Worm (Caenorhabditis elegans) whole organism, mixed stage, embryonic: ENCODE data around the gene cdc-48.1.
A peak's percentile ranks its signal among the peaks of the same experiment; 100 is the strongest.

Source experiments
- M03D4.4 ChIP-seq: sonication (generic microtip); optimal IDR thresholded peaks from 2 replicates; lab custom pipeline; 2017; ENCODE audit warnings: mild to moderate bottlenecking, missing genetic modification characterization, missing compliant biosample characterization
- bed-3 ChIP-seq: fragments of 200-800 bp; sonication (Bioruptor generic); optimal IDR thresholded peaks from 3 replicates; lab custom pipeline; 2018; ENCODE audit warnings: mild to moderate bottlenecking, missing genetic modification characterization, moderate library complexity, missing compliant biosample characterization
- blmp-1 ChIP-seq: fragments of 150-350 bp; optimal IDR thresholded peaks from 2 replicates; lab custom pipeline; 2014; ENCODE audit warnings: missing biosample characterization, missing genetic modification characterization
- ceh-83 ChIP-seq: fragments of 200-800 bp; sonication (Bioruptor generic); optimal IDR thresholded peaks from 2 replicates; lab custom pipeline; 2018; ENCODE audit warnings: mild to moderate bottlenecking, missing genetic modification characterization, missing compliant biosample characterization
- cnd-1 ChIP-seq: fragments of 200-800 bp; sonication (Bioruptor generic); optimal IDR thresholded peaks from 2 replicates; lab custom pipeline; 2018; ENCODE audit warnings: mild to moderate bottlenecking, missing genetic modification characterization, missing compliant biosample characterization
- drap-1 ChIP-seq: fragments of 200-800 bp; sonication (Bioruptor generic); optimal IDR thresholded peaks from 3 replicates; lab custom pipeline; 2018; ENCODE audit warnings: mild to moderate bottlenecking, missing genetic modification characterization, missing compliant biosample characterization
- elt-1 ChIP-seq: sonication (generic microtip); optimal IDR thresholded peaks from 2 replicates; lab custom pipeline; 2017; ENCODE audit warnings: missing genetic modification characterization, mild to moderate bottlenecking, missing compliant biosample characterization, antibody characterized with exemption, moderate library complexity, borderline replicate concordance; ENCODE audit not compliant: insufficient read depth
- elt-3 ChIP-seq: fragments of 150-350 bp; optimal IDR thresholded peaks from 2 replicates; lab custom pipeline; 2014; ENCODE audit warnings: missing biosample characterization, missing genetic modification characterization
- flh-1 ChIP-seq: fragments of 200-800 bp; sonication (Bioruptor generic); optimal IDR thresholded peaks from 2 replicates; lab custom pipeline; 2018; ENCODE audit warnings: mild to moderate bottlenecking, missing genetic modification characterization, moderate library complexity, missing compliant biosample characterization
- ham-2 ChIP-seq: fragments of 200-800 bp; sonication (Bioruptor generic); optimal IDR thresholded peaks from 2 replicates; lab custom pipeline; 2018; ENCODE audit warnings: mild to moderate bottlenecking, missing genetic modification characterization, missing compliant biosample characterization
- hlh-1 ChIP-seq: fragments of 150-350 bp; optimal IDR thresholded peaks from 2 replicates; lab custom pipeline; 2014; ENCODE audit warnings: missing biosample characterization, missing genetic modification reagents, missing genetic modification characterization
- lin-32 ChIP-seq: fragments of 200-800 bp; sonication (Bioruptor generic); optimal IDR thresholded peaks from 2 replicates; lab custom pipeline; 2018; ENCODE audit warnings: mild to moderate bottlenecking, missing genetic modification characterization, missing compliant biosample characterization
- lsy-2 ChIP-seq: fragments of 150-350 bp; optimal IDR thresholded peaks from 2 replicates; lab custom pipeline; 2014; ENCODE audit warnings: missing biosample characterization, missing genetic modification characterization
- mab-5 ChIP-seq: fragments of 150-350 bp; optimal IDR thresholded peaks from 2 replicates; lab custom pipeline; 2014; ENCODE audit warnings: missing biosample characterization, missing genetic modification characterization
- mep-1 ChIP-seq: fragments of 150-350 bp; optimal IDR thresholded peaks from 2 replicates; lab custom pipeline; 2017; ENCODE audit warnings: missing biosample characterization, missing genetic modification reagents, missing genetic modification characterization, inconsistent platforms
- mls-2 ChIP-seq: sonication (generic microtip); optimal IDR thresholded peaks from 2 replicates; lab custom pipeline; 2016; ENCODE audit warnings: mild to moderate bottlenecking, missing genetic modification characterization, moderate library complexity, missing compliant biosample characterization
- nhr-2 ChIP-seq: fragments of 150-350 bp; optimal IDR thresholded peaks from 2 replicates; lab custom pipeline; 2014; ENCODE audit warnings: missing biosample characterization, missing genetic modification characterization
- nhr-28 ChIP-seq: fragments of 150-350 bp; optimal IDR thresholded peaks from 2 replicates; lab custom pipeline; 2014; ENCODE audit warnings: missing biosample characterization, missing genetic modification characterization
- nhr-76 ChIP-seq: sonication (generic microtip); optimal IDR thresholded peaks from 2 replicates; lab custom pipeline; 2017; ENCODE audit warnings: missing biosample characterization, missing genetic modification characterization
- pha-4 ChIP-seq: fragments of 150-350 bp; optimal IDR thresholded peaks from 2 replicates; lab custom pipeline; 2018; ENCODE audit warnings: missing biosample characterization, missing genetic modification reagents, missing genetic modification characterization
- sem-2 ChIP-seq: fragments of 200-800 bp; sonication (Bioruptor generic); optimal IDR thresholded peaks from 2 replicates; lab custom pipeline; 2018; ENCODE audit warnings: mild to moderate bottlenecking, missing genetic modification characterization, missing compliant biosample characterization
- sptf-1 ChIP-seq: sonication (generic microtip); optimal IDR thresholded peaks from 2 replicates; lab custom pipeline; 2017; ENCODE audit warnings: mild to moderate bottlenecking, missing genetic modification characterization, moderate library complexity, missing compliant biosample characterization
- tbx-8 ChIP-seq: fragments of 200-800 bp; sonication (Bioruptor generic); optimal IDR thresholded peaks from 2 replicates; lab custom pipeline; 2018; ENCODE audit warnings: mild to moderate bottlenecking, missing genetic modification characterization, moderate library complexity, missing compliant biosample characterization
- unc-120 ChIP-seq: sonication (generic microtip); optimal IDR thresholded peaks from 2 replicates; lab custom pipeline; 2017; ENCODE audit warnings: missing genetic modification characterization, missing compliant biosample characterization; ENCODE audit not compliant: poor library complexity, severe bottlenecking
- unc-39 ChIP-seq: fragments of 150-350 bp; optimal IDR thresholded peaks from 2 replicates; lab custom pipeline; 2014; ENCODE audit warnings: missing biosample characterization, missing genetic modification characterization
- zip-8 ChIP-seq: fragments of 150-350 bp; optimal IDR thresholded peaks from 2 replicates; lab custom pipeline; 2014; ENCODE audit warnings: missing biosample characterization, missing genetic modification characterization

Gene cdc-48.1

ce11 chrII:10598970-10599369, 35.8 kb upstream of the cdc-48.1 start, which contains the start of gene C14A4.9:
C14A4.9 (plus strand) TSS chrII:10599337.
- no peak for TF ChIP-seq nhr-2 (tag; lab: Kevin White, UChicago)
- TF ChIP-seq unc-39 (tag; lab: Kevin White, UChicago) = no peak
- TF ChIP-seq elt-3 (tag; lab: Kevin White, UChicago) = peak; percentile 79
- no peak for TF ChIP-seq unc-120
- no peak for TF ChIP-seq cnd-1
- no peak for TF ChIP-seq sptf-1 (tag; lab: Kevin White, UChicago)
- TF ChIP-seq zip-8 (tag; lab: Kevin White, UChicago) = no peak
- TF ChIP-seq, all 35 proteins: peak for 1

- no peak for TF ChIP-seq ham-2 (GFP tag; lab: Kevin White, UChicago)
- no peak for TF ChIP-seq bed-3 (GFP tag; lab: Kevin White, UChicago)
- TF ChIP-seq sptf-1 (tag; lab: Kevin White, UChicago) = no peak
Measured at ce11 chrII:10598039-10598438, 34.8 kb upstream of the cdc-48.1 start, which contains the start of gene C14A4.8. C14A4.8 (minus strand) TSS chrII:10598139.

ce11 chrII:10596462-10596861, 33.3 kb upstream of the cdc-48.1 start, which contains the start of gene C14A4.7:
C14A4.7 (minus strand) TSS chrII:10596562.
- TF ChIP-seq lsy-2 (tag; lab: Kevin White, UChicago) (no peak), elt-3 (tag; lab: Kevin White, UChicago) (no peak), pha-4 (tag; lab: Kevin White, UChicago) (no peak), nhr-2 (tag; lab: Kevin White, UChicago) (no peak), cnd-1 (no peak), zip-8 (tag; lab: Kevin White, UChicago) (no peak), M03D4.4 (no peak), mab-5 (tag; lab: Kevin White, UChicago) (no peak), mep-1 (tag; lab: Kevin White, UChicago) (no peak), bed-3 (GFP tag; lab: Kevin White, UChicago) (no peak), blmp-1 (tag; lab: Kevin White, UChicago) (no peak), mls-2 (tag; lab: Kevin White, UChicago) (no peak), ceh-83 (GFP tag; lab: Kevin White, UChicago) (no peak)

ce11 chrII:10594758-10595157, 31.6 kb upstream of the cdc-48.1 start, which contains the start of gene C14A4.6:
C14A4.6 (minus strand) TSS chrII:10594776.
- no peak for TF ChIP-seq tbx-8 (GFP tag; lab: Kevin White, UChicago)
- no peak for TF ChIP-seq mab-5 (tag; lab: Kevin White, UChicago)
- no peak for TF ChIP-seq blmp-1 (tag; lab: Kevin White, UChicago)
- no peak for TF ChIP-seq lin-32 (GFP tag; lab: Kevin White, UChicago)
- TF ChIP-seq nhr-76 (tag; lab: Kevin White, UChicago) = no peak
- TF ChIP-seq elt-1 (tag; lab: Kevin White, UChicago) = no peak
- no peak for TF ChIP-seq nhr-2 (tag; lab: Kevin White, UChicago)
- no peak for TF ChIP-seq flh-1 (GFP tag; lab: Kevin White, UChicago)
- no peak for TF ChIP-seq sem-2
- no peak for TF ChIP-seq ceh-83 (GFP tag; lab: Kevin White, UChicago)
- no peak for TF ChIP-seq zip-8 (tag; lab: Kevin White, UChicago)
- TF ChIP-seq unc-39 (tag; lab: Kevin White, UChicago) = no peak
- TF ChIP-seq bed-3 (GFP tag; lab: Kevin White, UChicago) = no peak
- TF ChIP-seq elt-3 (tag; lab: Kevin White, UChicago) = no peak

- no peak for TF ChIP-seq M03D4.4
- peak; percentile 94 for TF ChIP-seq zip-8 (tag; lab: Kevin White, UChicago)
Measured at ce11 chrII:10594312-10594711, 31.1 kb upstream of the cdc-48.1 start.

ce11 chrII:10592452-10592851, 29.2 kb upstream of the cdc-48.1 start, which contains the start of gene crn-5:
crn-5 (plus strand) TSS chrII:10592752.
- no peak for TF ChIP-seq lin-32 (GFP tag; lab: Kevin White, UChicago)
- TF ChIP-seq nhr-76 (tag; lab: Kevin White, UChicago) = no peak
- no peak for TF ChIP-seq ham-2 (GFP tag; lab: Kevin White, UChicago)
- no peak for TF ChIP-seq hlh-1 (tag; lab: Kevin White, UChicago)
- no peak for TF ChIP-seq sptf-1 (tag; lab: Kevin White, UChicago)
- TF ChIP-seq mab-5 (tag; lab: Kevin White, UChicago) = no peak
- no peak for TF ChIP-seq mep-1 (tag; lab: Kevin White, UChicago)
- TF ChIP-seq lsy-2 (tag; lab: Kevin White, UChicago) = no peak
- no peak for TF ChIP-seq unc-120
- TF ChIP-seq sem-2 = no peak
- TF ChIP-seq nhr-28 (tag; lab: Kevin White, UChicago) = no peak
- TF ChIP-seq drap-1 (GFP tag; lab: Kevin White, UChicago) = no peak
